Fruit fly (Drosophila melanogaster): ENCODE results near the gene rin.

The rin gene

dm6 chr3R:13660924-13661659 is 14.3 kb downstream of the rin start, which contains the start of gene B52 (continued):
- TF ChIP-seq Eip93F (GFP tag; optimal IDR thresholded peaks at IDR 0.05) (no peak), CG32006 (GFP tag; optimal IDR thresholded peaks at IDR 0.05) (peak; percentile 52), dsx (GFP tag; optimal IDR thresholded peaks at IDR 0.05; ENCODE audit: poor library complexity, severe bottlenecking) (no peak), fkh (GFP tag; optimal IDR thresholded peaks at IDR 0.05) (no peak), Hr38 (GFP tag; optimal IDR thresholded peaks at IDR 0.05) (no peak), esn (GFP tag; optimal IDR thresholded peaks at IDR 0.05) (peak; percentile 75), Ets21C (GFP tag; optimal IDR thresholded peaks at IDR 0.05) (peak; percentile 11), Ets96B (tag; optimal IDR thresholded peaks at IDR 0.05) (peak; percentile 3), CG1621 (tag; optimal IDR thresholded peaks at IDR 0.05) (peak; percentile 61), dac (GFP tag; optimal IDR thresholded peaks at IDR 0.05) (no peak), Sox102F (GFP tag; optimal IDR thresholded peaks at IDR 0.05) (peak; percentile 70), CG6792 (GFP tag; optimal IDR thresholded peaks at IDR 0.05) (peak; percentile 14), CG3919 (GFP tag; optimal IDR thresholded peaks at IDR 0.05) (peak; percentile 69)

dm6 chr3R:13662149-13662548 is 15.3 kb downstream of the rin start:
- TF ChIP-seq Smox (GFP tag; optimal IDR thresholded peaks at IDR 0.05) (no peak), fkh (GFP tag; optimal IDR thresholded peaks at IDR 0.05) (no peak), Blimp-1 (GFP tag; optimal IDR thresholded peaks at IDR 0.05) (no peak), CG6808 (GFP tag; optimal IDR thresholded peaks at IDR 0.05) (no peak), OdsH (GFP tag; optimal IDR thresholded peaks at IDR 0.05) (no peak), Eip93F (GFP tag; optimal IDR thresholded peaks at IDR 0.05) (no peak), Lpt (GFP tag; optimal IDR thresholded peaks at IDR 0.05) (no peak), CG6792 (GFP tag; optimal IDR thresholded peaks at IDR 0.05) (no peak)

dm6 chr3R:13665992-13666391 is 19.2 kb downstream of the rin start:
- TF ChIP-seq CG6808 (GFP tag; optimal IDR thresholded peaks at IDR 0.05) (no peak), CG9139 (GFP tag; optimal IDR thresholded peaks at IDR 0.05) (no peak), Eip75B (GFP tag; optimal IDR thresholded peaks at IDR 0.05) (no peak), CG8119 (GFP tag; IDR thresholded peaks at IDR 0.05) (no peak), Eip78C (GFP tag) (no peak), pdm3 (GFP tag; optimal IDR thresholded peaks at IDR 0.05) (no peak)

- TF ChIP-seq Met (GFP tag; optimal IDR thresholded peaks at IDR 0.05): no peak
- no peak for TF ChIP-seq fd59A (GFP tag; optimal IDR thresholded peaks at IDR 0.05)
- TF ChIP-seq OdsH (GFP tag; optimal IDR thresholded peaks at IDR 0.05): no peak
- no peak for TF ChIP-seq Hr39 (GFP tag; optimal IDR thresholded peaks at IDR 0.05)
- no peak for TF ChIP-seq CG3919 (GFP tag; optimal IDR thresholded peaks at IDR 0.05)
- TF ChIP-seq cyc (GFP tag; optimal IDR thresholded peaks at IDR 0.05): no peak
- TF ChIP-seq CG3032 (tag; optimal IDR thresholded peaks at IDR 0.05): no peak
- TF ChIP-seq Hr4 (GFP tag; optimal IDR thresholded peaks at IDR 0.05): no peak
- TF ChIP-seq CG6808 (GFP tag; optimal IDR thresholded peaks at IDR 0.05): no peak
- TF ChIP-seq CG11294 (GFP tag; IDR thresholded peaks at IDR 0.05): no peak
- TF ChIP-seq CG34406 (GFP tag; optimal IDR thresholded peaks at IDR 0.05): no peak
- no peak for TF ChIP-seq pdm3 (GFP tag; optimal IDR thresholded peaks at IDR 0.05)
Measured at dm6 chr3R:13672898-13673297, 26.1 kb downstream of the rin start.

- TF ChIP-seq CG6854 (GFP tag; optimal IDR thresholded peaks at IDR 0.05) (no peak), CG16779 (tag; optimal IDR thresholded peaks at IDR 0.05) (no peak), Hr39 (GFP tag; optimal IDR thresholded peaks at IDR 0.05) (no peak), Met (GFP tag; optimal IDR thresholded peaks at IDR 0.05) (no peak), CG15336 (GFP tag; IDR thresholded peaks at IDR 0.05) (no peak)
Measured at dm6 chr3R:13674492-13675033, 27.8 kb downstream of the rin start, which contains the start of gene Task6. TSS of gene Task6 (minus strand) at chr3R:13674542.

Measured in whole organism, prepupa.